Worm (Caenorhabditis elegans): ENCODE results near the gene mel-11.

DNA sequence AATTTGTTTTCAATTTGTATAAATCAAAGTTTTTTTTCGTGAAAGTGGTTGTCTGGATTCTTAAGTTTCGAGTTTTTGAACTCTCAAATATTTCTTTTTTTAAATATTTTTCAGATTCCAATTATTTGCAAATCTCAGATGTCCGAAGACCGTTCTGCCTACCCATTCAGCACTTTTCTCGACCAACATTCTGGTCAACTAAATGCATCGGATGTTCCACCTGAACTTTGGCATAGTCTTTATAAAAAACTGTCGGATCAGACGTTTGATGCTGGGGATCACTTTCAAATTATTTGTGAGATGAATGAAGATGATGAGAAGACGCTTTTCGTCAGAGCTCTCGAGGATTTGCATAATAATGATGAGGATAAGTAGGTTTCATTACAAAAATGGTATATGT, 19.5 kb upstream of the mel-11 start, which contains the start of gene ttll-12:
- TF ChIP-seq nhr-76 (tag; optimal IDR thresholded peaks at IDR 0.05): no peak
- TF ChIP-seq nhr-12 (tag; optimal IDR thresholded peaks at IDR 0.05): no peak
- no peak for TF ChIP-seq snpc-4 (tag; optimal IDR thresholded peaks at IDR 0.05)
- no peak for TF ChIP-seq ham-2 (GFP tag; optimal IDR thresholded peaks at IDR 0.05)
- TF ChIP-seq lsy-2 (tag; optimal IDR thresholded peaks at IDR 0.05): no peak
- no peak for TF ChIP-seq M03D4.4 (tag; optimal IDR thresholded peaks at IDR 0.05)
- no peak for TF ChIP-seq ceh-39 (tag; optimal IDR thresholded peaks at IDR 0.05)
- no peak for TF ChIP-seq pha-4 (tag; optimal IDR thresholded peaks at IDR 0.05)
- no peak for TF ChIP-seq unc-39 (tag; optimal IDR thresholded peaks at IDR 0.05)
- no peak for TF ChIP-seq cnd-1 (tag; optimal IDR thresholded peaks at IDR 0.05)
- TF ChIP-seq mep-1 (tag; optimal IDR thresholded peaks at IDR 0.05): no peak
- no peak for TF ChIP-seq nhr-237 (tag; optimal IDR thresholded peaks at IDR 0.05)

Measured in whole organism, mixed stage, embryonic.